Fruit fly (Drosophila melanogaster) whole organism, prepupa: ENCODE data around the gene Syx5.

ENCODE experiments used
- Blimp-1 ChIP-seq: fragments of 200-800 bp; sonication (Bioruptor generic); optimal IDR thresholded peaks from 3 replicates; lab custom pipeline; 2017; ENCODE audit warnings: missing biosample characterization, missing genetic modification characterization, mild to moderate bottlenecking, moderate library complexity, missing genetic modification reagents
- CG11762 ChIP-seq: fragments of 200-800 bp; sonication (Bioruptor generic); optimal IDR thresholded peaks from 3 replicates; lab custom pipeline; 2016; ENCODE audit warnings: missing biosample characterization, missing genetic modification characterization; ENCODE audit not compliant: insufficient read depth
- CG16779 ChIP-seq: fragments of 200-800 bp; sonication (Bioruptor generic); optimal IDR thresholded peaks from 3 replicates; lab custom pipeline; 2017; ENCODE audit warnings: missing biosample characterization, mild to moderate bottlenecking, missing genetic modification characterization
- CG3919 ChIP-seq: fragments of 200-800 bp; sonication (Bioruptor generic); optimal IDR thresholded peaks from 3 replicates; lab custom pipeline; 2016; ENCODE audit warnings: missing biosample characterization, missing genetic modification characterization
- CG6792 ChIP-seq: fragments of 200-800 bp; sonication (Bioruptor generic); optimal IDR thresholded peaks from 3 replicates; lab custom pipeline; 2016; ENCODE audit warnings: missing biosample characterization, missing genetic modification characterization
- Eip75B ChIP-seq: fragments of 200-800 bp; sonication (Bioruptor generic); optimal IDR thresholded peaks from 3 replicates; lab custom pipeline; 2016; ENCODE audit warnings: missing biosample characterization, missing genetic modification characterization
- Hr4 ChIP-seq: fragments of 200-800 bp; sonication (Bioruptor generic); optimal IDR thresholded peaks from 3 replicates; lab custom pipeline; 2016; ENCODE audit warnings: missing biosample characterization, missing genetic modification characterization
- Lpt ChIP-seq: fragments of 200-800 bp; sonication (Bioruptor generic); optimal IDR thresholded peaks from 3 replicates; lab custom pipeline; 2016; ENCODE audit warnings: missing biosample characterization, missing genetic modification characterization
- OdsH ChIP-seq: fragments of 200-800 bp; sonication (Bioruptor generic); optimal IDR thresholded peaks from 3 replicates; lab custom pipeline; 2016; ENCODE audit warnings: missing biosample characterization, missing genetic modification characterization
- Sox102F ChIP-seq: fragments of 200-800 bp; sonication (Bioruptor generic); optimal IDR thresholded peaks from 2 replicates; lab custom pipeline; 2016; ENCODE audit warnings: missing biosample characterization, mild to moderate bottlenecking, missing genetic modification characterization
- esn ChIP-seq: fragments of 200-800 bp; sonication (Bioruptor generic); optimal IDR thresholded peaks from 2 replicates; lab custom pipeline; 2016; ENCODE audit warnings: missing biosample characterization, mild to moderate bottlenecking, missing genetic modification characterization, moderate library complexity
- pdm3 ChIP-seq: fragments of 200-800 bp; sonication (Bioruptor generic); optimal IDR thresholded peaks from 3 replicates; lab custom pipeline; 2016; ENCODE audit warnings: missing biosample characterization, missing genetic modification characterization
- topi ChIP-seq: fragments of 200-800 bp; sonication (Bioruptor generic); optimal IDR thresholded peaks from 3 replicates; lab custom pipeline; 2016; ENCODE audit warnings: missing biosample characterization, missing genetic modification characterization

dm6 chr2L:16274100-16274499 is 33.0 kb upstream of the Syx5 start:
- TF ChIP-seq Sox102F (GFP tag; lab: Kevin White, UChicago) (no peak), CG3919 (GFP tag; lab: Kevin White, UChicago) (peak; percentile 4), pdm3 (GFP tag; lab: Kevin White, UChicago) (no peak), topi (GFP tag; lab: Kevin White, UChicago) (no peak), Lpt (GFP tag; lab: Kevin White, UChicago) (peak; percentile 12), CG11762 (GFP tag; lab: Kevin White, UChicago) (no peak), Eip75B (GFP tag; lab: Kevin White, UChicago) (no peak), CG16779 (tag; lab: Kevin White, UChicago) (no peak), OdsH (GFP tag; lab: Kevin White, UChicago) (no peak), Hr4 (no peak), esn (GFP tag; lab: Kevin White, UChicago) (peak; percentile 15), Blimp-1 (no peak), CG6792 (no peak)
